Fruit fly (Drosophila melanogaster) whole organism, embryonic: Measurements from ENCODE around the gene CG3651.

Experiments used
- Bgb ChIP-seq: fragments of 200-800 bp; sonication (Bioruptor generic); IDR thresholded peaks from 2 replicates; pipeline ENCODE4 v1.3.6; 2022; ENCODE audit warnings: missing biosample characterization, missing genetic modification characterization; ENCODE audit not compliant: partially characterized antibody
- CG10209 ChIP-seq: fragments of 200-800 bp; sonication (Bioruptor generic); optimal IDR thresholded peaks from 3 replicates; lab custom pipeline; 2017; ENCODE audit warnings: missing biosample characterization, mild to moderate bottlenecking, missing genetic modification characterization, missing genetic modification reagents
- CG10321 ChIP-seq: fragments of 200-800 bp; sonication (Bioruptor generic); IDR thresholded peaks from 2 replicates; pipeline ENCODE4 v1.3.6; 2022; ENCODE audit warnings: missing biosample characterization, missing genetic modification characterization
- CG10366 ChIP-seq: fragments of 200-800 bp; sonication (Bioruptor generic); IDR thresholded peaks from 2 replicates; pipeline ENCODE4 v1.3.6; 2022; ENCODE audit warnings: missing biosample characterization, missing genetic modification characterization
- CG10959 ChIP-seq: fragments of 200-800 bp; sonication (Bioruptor generic); IDR thresholded peaks from 2 replicates; pipeline ENCODE4 v1.3.6; 2022; ENCODE audit warnings: missing biosample characterization, missing genetic modification characterization
- CG10979 ChIP-seq: fragments of 200-800 bp; sonication (Bioruptor generic); optimal IDR thresholded peaks from 2 replicates; lab custom pipeline; 2018; ENCODE audit warnings: missing biosample characterization, mild to moderate bottlenecking, missing genetic modification characterization, moderate library complexity
- CG11093 ChIP-seq: fragments of 200-800 bp; sonication (Bioruptor generic); IDR thresholded peaks from 3 replicates; pipeline ENCODE4 v1.3.6; 2022; ENCODE audit warnings: missing biosample characterization, missing genetic modification characterization
- CG11398 ChIP-seq: fragments of 200-800 bp; sonication (Bioruptor generic); optimal IDR thresholded peaks from 2 replicates; lab custom pipeline; 2016; ENCODE audit warnings: missing biosample characterization, missing genetic modification characterization
- CG1233 ChIP-seq: fragments of 200-800 bp; sonication (Bioruptor generic); optimal IDR thresholded peaks from 4 replicates; lab custom pipeline; 2018; ENCODE audit warnings: missing biosample characterization, mild to moderate bottlenecking, missing genetic modification characterization
- CG13123 ChIP-seq: fragments of 200-800 bp; sonication (Bioruptor generic); optimal IDR thresholded peaks from 2 replicates; lab custom pipeline; 2016; ENCODE audit warnings: missing biosample characterization, missing genetic modification characterization
- CG14014 ChIP-seq: fragments of 200-800 bp; sonication (Bioruptor generic); IDR thresholded peaks from 2 replicates; pipeline ENCODE4 v1.3.6; 2022; ENCODE audit warnings: missing biosample characterization, missing genetic modification characterization
- CG16779 ChIP-seq: fragments of 200-800 bp; sonication (Bioruptor generic); IDR thresholded peaks from 2 replicates; pipeline ENCODE4 v1.3.6; 2022; ENCODE audit warnings: missing biosample characterization, missing genetic modification characterization
- CG16813 ChIP-seq: fragments of 200-800 bp; sonication (Bioruptor generic); IDR thresholded peaks from 3 replicates; pipeline ENCODE4 v1.3.6; 2022; ENCODE audit warnings: missing biosample characterization, missing genetic modification characterization; ENCODE audit not compliant: partially characterized antibody
- CG17328 ChIP-seq: fragments of 200-800 bp; sonication (Bioruptor generic); IDR thresholded peaks from 2 replicates; pipeline ENCODE4 v1.3.6; 2022; ENCODE audit warnings: missing biosample characterization, missing genetic modification characterization
- CG30020 ChIP-seq: fragments of 200-800 bp; optimal IDR thresholded peaks from 2 replicates; lab custom pipeline; 2019; ENCODE audit warnings: missing biosample characterization, mild to moderate bottlenecking, missing genetic modification characterization, moderate library complexity
- CG30431 ChIP-seq: fragments of 200-800 bp; sonication (Bioruptor generic); optimal IDR thresholded peaks from 2 replicates; lab custom pipeline; 2017; ENCODE audit warnings: missing biosample characterization, missing genetic modification characterization
- CG31224 ChIP-seq: fragments of 200-800 bp; sonication (Bioruptor generic); IDR thresholded peaks from 2 replicates; pipeline ENCODE4 v1.3.6; 2022; ENCODE audit warnings: missing biosample characterization, missing genetic modification characterization
- CG32532 ChIP-seq: fragments of 200-800 bp; sonication (Bioruptor generic); IDR thresholded peaks from 2 replicates; pipeline ENCODE4 v1.3.6; 2022; ENCODE audit warnings: missing biosample characterization, missing genetic modification characterization
- CG4730 ChIP-seq: fragments of 200-800 bp; sonication (Bioruptor generic); IDR thresholded peaks from 2 replicates; pipeline ENCODE4 v1.3.6; 2022; ENCODE audit warnings: missing biosample characterization, missing genetic modification characterization
- CG4854 ChIP-seq: fragments of 200-800 bp; sonication (Bioruptor generic); optimal IDR thresholded peaks from 2 replicates; lab custom pipeline; 2016; ENCODE audit warnings: missing biosample characterization, missing genetic modification characterization, inconsistent platforms
- CG8290 ChIP-seq, 3 experiments: fragments of 200-800 bp; sonication (Bioruptor generic); optimal IDR thresholded peaks; 2 replicates each; lab custom pipeline; 2016 to 2019; ENCODE audit warnings: missing biosample characterization in 3 of 3, missing genetic modification characterization in 3 of 3, mild to moderate bottlenecking in 2 of 3, moderate library complexity in 1 of 3
- CG9797 ChIP-seq: fragments of 200-800 bp; sonication (Bioruptor generic); optimal IDR thresholded peaks from 3 replicates; lab custom pipeline; 2018; ENCODE audit warnings: missing biosample characterization, mild to moderate bottlenecking, missing genetic modification characterization
- CG9876 ChIP-seq: fragments of 200-800 bp; sonication (Bioruptor generic); optimal IDR thresholded peaks from 2 replicates; lab custom pipeline; 2016; ENCODE audit warnings: missing biosample characterization, missing genetic modification characterization
- CrebB ChIP-seq: fragments of 200-800 bp; sonication (Bioruptor generic); optimal IDR thresholded peaks from 3 replicates; lab custom pipeline; 2018; ENCODE audit warnings: missing biosample characterization, mild to moderate bottlenecking, missing genetic modification characterization
- Dek ChIP-seq: fragments of 200-800 bp; sonication (Bioruptor generic); optimal IDR thresholded peaks from 3 replicates; lab custom pipeline; 2019; ENCODE audit warnings: missing biosample characterization, mild to moderate bottlenecking, missing genetic modification characterization, moderate library complexity
- Doc2 ChIP-seq: fragments of 200-800 bp; sonication (Bioruptor generic); IDR thresholded peaks from 2 replicates; pipeline ENCODE4 v1.3.6; 2022; ENCODE audit warnings: missing biosample characterization, missing genetic modification characterization
- ERR ChIP-seq: fragments of 200-800 bp; sonication (Bioruptor generic); optimal IDR thresholded peaks from 2 replicates; lab custom pipeline; 2016; ENCODE audit warnings: missing biosample characterization, missing genetic modification characterization
- Eip74EF ChIP-seq, 2 experiments: fragments of 200-800 bp in 1 of 2; fragments of >200 bp in 1 of 2; sonication (Bioruptor generic) in 1 of 2; optimal IDR thresholded peaks; 2 replicates each; lab custom pipeline; 2017 to 2019; ENCODE audit warnings: missing biosample characterization in 2 of 2, missing genetic modification characterization in 2 of 2, mild to moderate bottlenecking in 1 of 2, moderate library complexity in 1 of 2
- HLH54F ChIP-seq: fragments of 200-800 bp; sonication (Bioruptor generic); optimal IDR thresholded peaks from 3 replicates; lab custom pipeline; 2016; ENCODE audit warnings: missing biosample characterization, missing genetic modification characterization
- Med ChIP-seq: fragments of 200-800 bp; sonication (Bioruptor generic); peaks from one replicate; lab custom pipeline; 2016; ENCODE audit warnings: missing biosample characterization, missing genetic modification characterization, mild to moderate bottlenecking, inconsistent platforms, moderate library complexity
- Sry-β ChIP-seq: fragments of 200-800 bp; sonication (Bioruptor generic); optimal IDR thresholded peaks from 2 replicates; lab custom pipeline; 2018; ENCODE audit warnings: missing biosample characterization, mild to moderate bottlenecking, missing genetic modification characterization, moderate library complexity
- Xrp1 ChIP-seq: fragments of 200-800 bp; sonication (Bioruptor generic); IDR thresholded peaks from 2 replicates; pipeline ENCODE4 v1.3.6; 2022; ENCODE audit warnings: missing biosample characterization, missing genetic modification characterization
- cato ChIP-seq: fragments of 200-800 bp; sonication (Bioruptor generic); optimal IDR thresholded peaks from 2 replicates; lab custom pipeline; 2016; ENCODE audit warnings: missing biosample characterization, missing genetic modification characterization, borderline replicate concordance
- caup ChIP-seq: fragments of 200-800 bp; sonication (Bioruptor generic); optimal IDR thresholded peaks from 3 replicates; lab custom pipeline; 2017; ENCODE audit warnings: missing biosample characterization, mild to moderate bottlenecking, missing genetic modification characterization, moderate library complexity; ENCODE audit not compliant: severe bottlenecking
- cg ChIP-seq: fragments of 200-800 bp; sonication (Bioruptor generic); optimal IDR thresholded peaks from 3 replicates; lab custom pipeline; 2019; ENCODE audit warnings: missing biosample characterization, mild to moderate bottlenecking, missing genetic modification characterization, moderate library complexity
- ftz-f1 ChIP-seq: fragments of 200-800 bp; sonication (Bioruptor generic); optimal IDR thresholded peaks from 2 replicates; lab custom pipeline; 2016; ENCODE audit warnings: missing biosample characterization, missing genetic modification characterization
- grau ChIP-seq: fragments of 200-800 bp; optimal IDR thresholded peaks from 3 replicates; lab custom pipeline; 2019; ENCODE audit warnings: missing biosample characterization, mild to moderate bottlenecking, missing genetic modification characterization, moderate library complexity
- ind ChIP-seq: fragments of 200-800 bp; sonication (Bioruptor generic); optimal IDR thresholded peaks from 3 replicates; lab custom pipeline; 2016; ENCODE audit warnings: missing biosample characterization, missing genetic modification characterization
- mirr ChIP-seq: fragments of 200-800 bp; sonication (Bioruptor generic); optimal IDR thresholded peaks from 3 replicates; lab custom pipeline; 2018; ENCODE audit warnings: missing biosample characterization, mild to moderate bottlenecking, missing genetic modification characterization
- pan ChIP-seq, 4 experiments: fragments of >200 bp in 3 of 4; fragments of 200-800 bp in 1 of 4; sonication (Bioruptor generic) in 1 of 4; optimal IDR thresholded peaks in 3 of 4; IDR thresholded peaks in 1 of 4; 2 replicates each; pipeline versions ENCODE4 v1.3.6 to Lab custom; 2017 to 2022; ENCODE audit warnings: missing biosample characterization in 2 of 4, missing genetic modification characterization in 2 of 4, mixed read lengths in 1 of 4
- phol ChIP-seq: fragments of 200-800 bp; sonication (Bioruptor generic); optimal IDR thresholded peaks from 3 replicates; lab custom pipeline; 2018; ENCODE audit warnings: missing biosample characterization, mild to moderate bottlenecking, missing genetic modification characterization, moderate library complexity
- pita ChIP-seq: fragments of 200-800 bp; sonication (Bioruptor generic); optimal IDR thresholded peaks from 2 replicates; lab custom pipeline; 2017; ENCODE audit warnings: missing biosample characterization, mild to moderate bottlenecking, missing genetic modification characterization
- pnt ChIP-seq: fragments of 200-800 bp; sonication (Bioruptor generic); optimal IDR thresholded peaks from 3 replicates; lab custom pipeline; 2016; ENCODE audit warnings: missing biosample characterization, missing genetic modification characterization
- row ChIP-seq: fragments of 200-800 bp; sonication (Bioruptor generic); IDR thresholded peaks from 3 replicates; pipeline ENCODE4 v1.3.6; 2022; ENCODE audit warnings: missing biosample characterization, missing genetic modification characterization
- sim ChIP-seq: fragments of 200-800 bp; sonication (Bioruptor generic); IDR thresholded peaks from 2 replicates; pipeline ENCODE4 v1.3.6; 2022; ENCODE audit warnings: missing biosample characterization, missing genetic modification characterization
- tin ChIP-seq: fragments of 200-800 bp; sonication (Bioruptor generic); optimal IDR thresholded peaks from 3 replicates; lab custom pipeline; 2016; ENCODE audit warnings: missing biosample characterization, missing genetic modification characterization
- toy ChIP-seq: fragments of 200-800 bp; sonication (Bioruptor generic); IDR thresholded peaks from 2 replicates; pipeline ENCODE4 v1.3.6; 2022; ENCODE audit warnings: missing biosample characterization, missing genetic modification characterization
- unc-4 ChIP-seq: fragments of 200-800 bp; sonication (Bioruptor generic); IDR thresholded peaks from 2 replicates; pipeline ENCODE4 v1.3.6; 2022; ENCODE audit warnings: missing biosample characterization, missing genetic modification characterization; ENCODE audit not compliant: partially characterized antibody
- vnd ChIP-seq: fragments of 200-800 bp; sonication (Bioruptor generic); IDR thresholded peaks from 3 replicates; pipeline ENCODE4 v1.3.6; 2022; ENCODE audit warnings: missing biosample characterization, missing genetic modification characterization; ENCODE audit not compliant: partially characterized antibody
- vvl ChIP-seq: fragments of 200-800 bp; sonication (Bioruptor generic); IDR thresholded peaks from 2 replicates; pipeline ENCODE4 v1.3.6; 2022; ENCODE audit warnings: missing biosample characterization, missing genetic modification characterization

The CG3651 gene

DNA sequence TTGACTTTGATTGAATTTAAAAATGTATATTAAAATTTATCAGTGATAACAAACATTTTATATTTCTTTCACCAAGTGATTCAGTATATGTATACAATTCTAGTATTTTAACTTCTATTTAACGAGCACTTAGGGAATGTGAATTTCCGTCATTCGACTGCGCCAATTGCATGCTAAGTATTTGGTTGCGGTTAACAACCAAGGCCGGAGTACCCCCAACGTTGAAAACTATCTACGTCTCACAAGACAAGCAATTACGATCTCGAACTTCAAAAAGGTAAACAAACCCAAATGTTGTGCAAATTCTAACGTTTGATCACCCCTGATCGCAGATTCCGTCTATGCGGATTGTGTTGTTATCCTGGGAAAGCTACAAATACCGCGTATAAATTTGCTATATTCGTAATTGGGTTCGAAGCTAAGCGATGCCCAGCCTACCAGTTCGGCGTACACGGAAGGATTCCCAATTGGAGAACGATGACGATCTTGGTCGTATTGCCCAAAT is 10.1 kb downstream of the CG3651 start, which contains the start of gene CG42748 (continued):
- peak; percentile 71 for TF ChIP-seq Med
- TF ChIP-seq CG10979 (tag; lab: Kevin White, UChicago) = no peak
- TF ChIP-seq ind (GFP tag; lab: Kevin White, UChicago) = peak; percentile 28
- no peak for TF ChIP-seq CG11398 (GFP tag; lab: Kevin White, UChicago)
- TF ChIP-seq row (GFP tag; lab: Robert Waterston, UW) = peak; percentile 74
- no peak for TF ChIP-seq CG10209 (GFP tag; lab: Kevin White, UChicago)
- no peak for TF ChIP-seq ERR
- peak; percentile 41 for TF ChIP-seq phol (tag; lab: Kevin White, UChicago)
- TF ChIP-seq cg = no peak
- TF ChIP-seq CG4730 (GFP tag; lab: Robert Waterston, UW) = no peak
- no peak for TF ChIP-seq CG13123 (GFP tag; lab: Kevin White, UChicago)
- no peak for TF ChIP-seq HLH54F (GFP tag; lab: Kevin White, UChicago)
- no peak for TF ChIP-seq CG10321 (GFP tag; lab: Robert Waterston, UW)
- TF ChIP-seq mirr (GFP tag; lab: Kevin White, UChicago) = no peak
- TF ChIP-seq grau (tag; lab: Kevin White, UChicago) = peak; percentile 8
- TF ChIP-seq ftz-f1 (GFP tag; lab: Kevin White, UChicago) = no peak
- TF ChIP-seq cato (GFP tag; lab: Kevin White, UChicago) = no peak
- TF ChIP-seq CG9797 = no peak
- no peak for TF ChIP-seq Dek
- TF ChIP-seq unc-4 (GFP tag; lab: Robert Waterston, UW) = no peak; the same call in 1 of the 2 replicates
- TF ChIP-seq CG10366 (GFP tag; lab: Robert Waterston, UW) = no peak
- no peak for TF ChIP-seq CG10959 (GFP tag; lab: Robert Waterston, UW)
- no peak for TF ChIP-seq CG30431
- no peak for TF ChIP-seq CG1233 (GFP tag; lab: Kevin White, UChicago)
- TF ChIP-seq Sry-β (GFP tag; lab: Kevin White, UChicago) = no peak
- no peak for TF ChIP-seq CG16779 (GFP tag; lab: Robert Waterston, UW)
- peak; percentile 96 for TF ChIP-seq CG30020
- no peak for TF ChIP-seq CG9876
- no peak for TF ChIP-seq toy (GFP tag; lab: Robert Waterston, UW)
- no peak for TF ChIP-seq CrebB (tag; lab: Kevin White, UChicago)
- no peak for TF ChIP-seq pnt (GFP tag; lab: Kevin White, UChicago)
- no peak; the same call in 2 of the 3 replicates for TF ChIP-seq vnd (GFP tag; lab: Robert Waterston, UW)
- no peak for TF ChIP-seq vvl (GFP tag; lab: Robert Waterston, UW)
- no peak for TF ChIP-seq CG31224 (GFP tag; lab: Robert Waterston, UW)
- no peak for TF ChIP-seq tin (GFP tag; lab: Kevin White, UChicago)
- TF ChIP-seq CG8290 (GFP tag; optimal IDR thresholded peaks at IDR 0.05; lab: Kevin White, UChicago) = no peak
- peak in 1 of 2 experiments; percentile 55 for TF ChIP-seq CG8290 (tag; optimal IDR thresholded peaks at IDR 0.05; lab: Kevin White, UChicago)
- peak; percentile 75 for TF ChIP-seq Bgb (GFP tag; lab: Robert Waterston, UW)
- no peak for TF ChIP-seq pita (GFP tag; lab: Kevin White, UChicago)
- TF ChIP-seq caup = no peak
- no peak for TF ChIP-seq CG4854
- TF ChIP-seq Eip74EF (GFP tag; optimal IDR thresholded peaks at IDR 0.05; lab: Kevin White, UChicago) = no peak
- no peak for TF ChIP-seq CG16813 (GFP tag; lab: Robert Waterston, UW)
- no peak for TF ChIP-seq sim (GFP tag; lab: Robert Waterston, UW)
- no peak for TF ChIP-seq CG14014
- no peak; the same call in 1 of the 2 replicates for TF ChIP-seq CG32532 (GFP tag; lab: Robert Waterston, UW)
- no peak for TF ChIP-seq CG17328 (GFP tag; lab: Robert Waterston, UW)
- TF ChIP-seq CG11093 = no peak
- TF ChIP-seq pan (optimal IDR thresholded peaks at IDR 0.05; lab: Kevin White, UChicago) = no peak
- no peak for TF ChIP-seq pan (GFP tag; optimal IDR thresholded peaks at IDR 0.05 in 1 of 2, IDR thresholded peaks at IDR 0.05 in 1 of 2)
- peak; percentile 29; the same call in 1 of the 2 replicates for TF ChIP-seq Xrp1 (GFP tag; lab: Robert Waterston, UW)
- no peak for TF ChIP-seq Doc2 (GFP tag; lab: Robert Waterston, UW)
